Fruit fly (Drosophila melanogaster) whole organism, larva: ENCODE results near the gene Rab14.

ENCODE experiments used
- noc ChIP-seq: fragments of 200-800 bp; sonication (Bioruptor generic); optimal IDR thresholded peaks from 3 replicates; lab custom pipeline; 2019; ENCODE audit warnings: missing biosample characterization, mild to moderate bottlenecking, missing genetic modification characterization, moderate library complexity

The Rab14 gene

dm6 chr2L:14355033-14355851 lies at the start of gene Rab14:
Gene Rab14 (plus strand): TSS chr2L:14355145.
- peak; percentile 86 for TF ChIP-seq noc (tag; lab: Kevin White, UChicago)

dm6 chr2L:14307516-14307915 lies 47.4 kb upstream of the Rab14 start:
- TF ChIP-seq noc (tag; lab: Kevin White, UChicago): no peak

DNA sequence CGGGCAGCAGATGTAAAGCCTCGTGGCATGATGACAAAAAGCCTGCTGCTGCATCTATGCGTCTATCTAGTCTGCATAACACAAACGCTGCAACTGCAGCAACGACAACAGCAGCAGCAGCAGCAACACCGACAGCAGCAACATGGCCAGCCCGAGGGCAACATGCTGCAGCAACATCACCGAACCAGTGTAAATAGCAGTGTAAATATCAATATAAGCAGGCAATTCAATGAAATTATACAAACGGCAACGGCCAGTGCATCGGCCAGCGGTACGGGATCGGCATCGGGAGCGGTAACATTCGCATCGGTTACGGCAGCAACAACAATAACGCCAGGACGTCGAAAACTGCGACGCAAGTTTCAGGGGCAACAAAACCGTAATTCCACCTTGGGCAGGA lies 46.7 kb upstream of the Rab14 start:
- no peak for TF ChIP-seq noc (tag; lab: Kevin White, UChicago)

DNA sequence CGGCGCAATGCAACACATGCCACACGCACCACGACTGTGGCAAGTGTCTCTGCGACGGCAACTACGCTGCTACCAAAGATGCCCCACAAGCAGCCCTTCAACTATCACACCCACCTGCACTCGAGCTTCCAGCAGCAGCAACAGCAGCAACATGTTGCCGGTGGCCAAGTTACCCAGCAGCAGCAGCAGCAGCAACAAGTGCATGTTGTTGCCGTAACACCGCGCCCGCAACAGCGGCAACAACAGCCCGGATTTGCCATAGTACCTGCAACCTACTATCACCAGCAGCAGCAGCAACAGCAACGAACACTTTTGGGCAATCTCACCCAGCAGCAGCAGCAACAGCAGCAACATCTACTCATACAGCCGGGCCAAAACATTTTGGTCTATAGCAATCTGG lies 46.3 kb upstream of the Rab14 start:
- no peak for TF ChIP-seq noc (tag; lab: Kevin White, UChicago)

DNA sequence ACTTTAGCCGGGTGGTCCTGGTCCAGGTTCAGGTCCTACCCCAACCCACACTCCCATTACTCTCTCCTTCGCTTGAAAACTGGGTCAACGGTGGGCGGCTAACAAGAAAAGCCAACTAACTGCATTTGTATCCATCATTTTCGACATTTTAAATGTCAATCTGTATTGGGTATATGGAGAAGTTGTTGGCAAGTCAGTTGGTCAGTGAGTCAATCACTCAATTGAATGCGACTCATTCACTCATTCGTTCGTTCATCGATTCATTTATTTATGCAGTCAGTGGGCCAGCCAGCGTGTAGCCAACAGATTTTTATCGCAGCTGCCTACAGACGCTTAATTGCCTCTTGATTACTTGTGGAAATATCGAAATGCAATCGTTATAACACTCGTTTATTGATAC lies 38.2 kb upstream of the Rab14 start:
- TF ChIP-seq noc (tag; lab: Kevin White, UChicago): no peak

- TF ChIP-seq noc (tag; lab: Kevin White, UChicago): no peak
These were observed 37.0 kb upstream of the Rab14 start for dm6 chr2L:14317992-14318391.

dm6 chr2L:14318600-14318999 lies 36.3 kb upstream of the Rab14 start:
- no peak for TF ChIP-seq noc (tag; lab: Kevin White, UChicago)

dm6 chr2L:14319005-14319404 lies 35.9 kb upstream of the Rab14 start:
- no peak for TF ChIP-seq noc (tag; lab: Kevin White, UChicago)

DNA sequence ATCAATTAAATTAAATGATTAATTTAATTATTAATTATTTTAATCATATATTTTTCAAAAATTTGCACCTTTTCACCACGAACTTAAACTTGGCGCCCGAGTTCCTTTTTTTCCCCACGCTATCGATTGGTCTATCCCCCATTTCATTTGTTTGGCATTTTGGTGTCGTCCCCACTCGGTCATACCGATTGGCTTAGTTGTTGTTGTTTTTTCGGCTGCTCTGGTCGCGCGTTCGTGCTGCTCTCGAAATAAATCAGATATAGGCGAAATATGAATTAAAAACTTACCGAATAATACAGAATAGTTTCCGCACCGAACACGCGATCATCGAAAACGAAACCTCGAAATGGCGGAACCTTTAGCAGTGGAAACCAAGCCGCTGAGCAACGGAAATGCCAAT lies 21.0 kb upstream of the Rab14 start, which contains the start of gene CG33090:
Gene CG33090 (plus strand): TSS at position 194 of the 400 bp plus-strand sequence.
- TF ChIP-seq noc (tag; lab: Kevin White, UChicago): no peak

dm6 chr2L:14336311-14336836 lies 18.6 kb upstream of the Rab14 start:
- TF ChIP-seq noc (tag; lab: Kevin White, UChicago): peak; percentile 53

DNA sequence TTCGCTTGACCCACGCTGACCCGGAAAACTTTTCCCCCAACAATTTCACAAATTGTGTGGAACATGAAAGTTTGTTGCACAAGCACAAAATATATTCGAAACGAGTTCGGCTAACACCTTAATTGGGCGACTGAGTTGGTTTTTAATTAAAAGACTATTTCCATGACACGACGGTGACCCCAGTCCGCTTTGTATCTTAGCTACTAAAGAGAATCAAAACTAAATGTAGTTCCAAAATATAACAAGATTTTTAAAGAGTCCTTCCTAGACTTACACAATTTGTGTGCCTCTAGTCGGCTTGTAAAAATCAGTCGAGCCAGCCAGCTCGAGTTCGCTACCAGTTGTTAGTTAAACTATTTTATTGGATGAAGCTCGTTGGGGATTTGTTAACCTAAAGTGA lies 17.0 kb upstream of the Rab14 start, which contains the start of gene CG15286:
Gene CG15286 (plus strand): TSS at position 301 of the 400 bp plus-strand sequence.
- TF ChIP-seq noc (tag; lab: Kevin White, UChicago): no peak

- no peak for TF ChIP-seq noc (tag; lab: Kevin White, UChicago)
These were observed 14.0 kb upstream of the Rab14 start for dm6 chr2L:14340964-14341363.

DNA sequence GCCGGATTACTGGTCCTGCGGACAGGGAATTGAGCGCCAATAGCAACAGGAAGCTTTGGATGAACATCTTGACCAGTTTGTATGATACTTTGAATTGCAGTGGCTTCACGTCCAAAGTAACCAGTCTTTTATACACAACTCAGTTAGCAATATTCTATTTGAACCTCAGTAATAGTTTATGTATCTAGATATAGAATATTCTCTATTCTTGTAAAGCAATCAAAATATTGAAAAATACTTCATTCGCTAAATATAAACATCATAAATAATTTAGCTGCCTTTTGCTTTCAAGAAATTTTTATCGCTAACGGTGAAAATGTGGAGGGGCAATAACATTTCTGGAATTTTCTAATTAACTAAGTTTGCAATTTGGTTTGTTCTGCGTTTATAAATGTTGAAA lies 8.4 kb upstream of the Rab14 start, which contains the start of gene Send2:
Gene Send2 (minus strand): TSS at position 101 of the 400 bp plus-strand sequence.
- no peak for TF ChIP-seq noc (tag; lab: Kevin White, UChicago)

DNA sequence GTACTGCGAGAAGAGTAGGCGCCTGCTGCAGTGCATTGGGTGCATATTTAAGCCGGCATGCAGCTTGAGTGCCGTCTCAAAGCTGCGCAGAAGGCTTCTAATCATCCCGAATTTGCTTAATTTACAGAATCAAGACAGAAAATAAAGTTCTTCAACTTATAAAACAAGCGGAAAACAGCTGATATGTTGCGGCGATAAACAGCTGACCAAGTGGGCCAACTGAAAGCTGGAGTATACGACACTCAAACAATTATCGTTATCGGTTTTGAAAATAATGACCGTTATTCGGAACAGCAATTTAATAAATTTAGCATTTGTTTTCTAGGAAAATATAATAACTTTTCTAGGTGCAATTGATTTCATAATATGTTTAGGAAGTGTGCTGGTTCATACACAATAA lies 6.3 kb upstream of the Rab14 start, which contains the start of gene mTTF:
Gene mTTF (minus strand): TSS at position 189 of the 400 bp plus-strand sequence.
- TF ChIP-seq noc (tag; lab: Kevin White, UChicago): no peak

DNA sequence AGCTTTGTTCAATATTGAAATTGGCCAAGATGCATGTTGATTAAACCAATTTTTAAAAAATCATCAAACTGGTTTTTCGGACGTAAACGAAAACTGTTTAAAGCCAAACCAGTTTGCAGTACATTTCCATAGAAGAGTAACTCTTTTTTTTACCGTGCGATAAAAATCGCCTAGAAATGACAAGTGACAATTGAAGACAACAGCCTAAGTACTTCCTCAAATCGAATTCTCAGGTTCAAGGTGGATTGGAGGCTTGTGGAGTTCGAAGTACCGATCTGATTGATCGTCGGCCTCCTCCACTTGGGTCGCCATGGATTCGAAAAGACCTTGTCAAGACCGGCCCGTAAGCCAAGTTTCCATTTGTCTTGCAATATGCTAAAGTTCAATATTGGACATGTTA lies 4.4 kb upstream of the Rab14 start:
- no peak for TF ChIP-seq noc (tag; lab: Kevin White, UChicago)

- no peak for TF ChIP-seq noc (tag; lab: Kevin White, UChicago)
These were observed 3.4 kb upstream of the Rab14 start, which contains the start of gene CG43052 for dm6 chr2L:14351441-14352127. Gene CG43052 (plus strand): TSS chr2L:14352077.
